Worm (Caenorhabditis elegans): Measurements from ENCODE around the gene sws-1.

sws-1 gene

ce11 chrV:18957267-18957843 lies 23.9 kb downstream of the sws-1 start, which contains the start of gene hrg-10:
hrg-10 (minus strand) TSS chrV:18957317.
- TF ChIP-seq pes-1 (GFP tag; IDR thresholded peaks at IDR 0.05) = no peak
- TF ChIP-seq ets-7 (tag; optimal IDR thresholded peaks at IDR 0.05) = no peak
- TF ChIP-seq B0310.2 (tag; optimal IDR thresholded peaks at IDR 0.05) = no peak
- TF ChIP-seq hmbx-1 (tag; optimal IDR thresholded peaks at IDR 0.05) = no peak
- no peak for TF ChIP-seq flt-1 (GFP tag; IDR thresholded peaks at IDR 0.05)
- TF ChIP-seq tbx-37 (GFP tag; conservative IDR thresholded peaks at IDR 0.05) = no peak
- no peak for TF ChIP-seq sea-1 (GFP tag; conservative IDR thresholded peaks at IDR 0.05)
- no peak for TF ChIP-seq tra-4 (tag; optimal IDR thresholded peaks at IDR 0.05)
- TF ChIP-seq hnd-1 (tag; optimal IDR thresholded peaks at IDR 0.05) = no peak
- no peak for TF ChIP-seq tbx-11 (GFP tag; IDR thresholded peaks at IDR 0.05)
- TF ChIP-seq ceh-36 (tag; optimal IDR thresholded peaks at IDR 0.05) = no peak
- TF ChIP-seq ama-1 (optimal IDR thresholded peaks at IDR 0.05) = no peak
- no peak for TF ChIP-seq ceh-13 (GFP tag; optimal IDR thresholded peaks at IDR 0.05)
- TF ChIP-seq aly-1 (tag; optimal IDR thresholded peaks at IDR 0.05) = no peak
- TF ChIP-seq F13C5.2 (tag; optimal IDR thresholded peaks at IDR 0.05) = no peak
- no peak for TF ChIP-seq scrt-1 (GFP tag; IDR thresholded peaks at IDR 0.05)

ce11 chrV:18940341-18940740 lies 40.9 kb downstream of the sws-1 start, which contains the start of gene Y80D3A.8:
Y80D3A.8 (plus strand) TSS chrV:18940641.
- TF ChIP-seq scrt-1 (GFP tag; IDR thresholded peaks at IDR 0.05) = no peak
- TF ChIP-seq sea-1 (GFP tag; conservative IDR thresholded peaks at IDR 0.05) = no peak
- no peak for TF ChIP-seq pes-1 (GFP tag; IDR thresholded peaks at IDR 0.05)
- TF ChIP-seq B0310.2 (tag; optimal IDR thresholded peaks at IDR 0.05) = no peak
- TF ChIP-seq tra-4 (tag; optimal IDR thresholded peaks at IDR 0.05) = no peak
- TF ChIP-seq ets-7 (tag; optimal IDR thresholded peaks at IDR 0.05) = no peak
- TF ChIP-seq hnd-1 (tag; optimal IDR thresholded peaks at IDR 0.05) = no peak

DNA sequence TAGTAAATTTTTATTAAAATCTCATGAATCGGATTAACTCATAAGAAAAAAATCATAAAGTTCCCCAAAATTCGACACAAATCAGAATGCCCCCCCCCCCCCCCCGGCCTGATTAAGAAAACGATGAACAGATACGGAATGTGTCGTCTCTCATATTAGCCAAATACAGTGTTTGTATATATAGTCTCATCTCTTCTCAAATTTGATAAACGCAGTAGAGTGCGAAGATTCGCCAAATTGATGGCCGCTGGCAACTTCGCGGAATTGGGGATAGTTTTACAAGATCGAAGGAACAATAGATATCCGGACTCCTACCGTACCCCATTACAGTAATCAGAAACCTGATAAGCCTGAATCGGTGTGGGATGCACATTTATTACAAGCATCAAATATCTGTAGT lies 43.7 kb downstream of the sws-1 start:
- TF ChIP-seq tbx-11 (GFP tag; IDR thresholded peaks at IDR 0.05) (no peak), hmbx-1 (tag; optimal IDR thresholded peaks at IDR 0.05) (no peak), hnd-1 (tag; optimal IDR thresholded peaks at IDR 0.05) (no peak), tra-4 (tag; optimal IDR thresholded peaks at IDR 0.05) (no peak), pes-1 (GFP tag; IDR thresholded peaks at IDR 0.05) (no peak), ceh-36 (tag; optimal IDR thresholded peaks at IDR 0.05) (no peak), hmg-4 (GFP tag; optimal IDR thresholded peaks at IDR 0.05) (no peak), aly-1 (tag; optimal IDR thresholded peaks at IDR 0.05) (no peak), F13C5.2 (tag; optimal IDR thresholded peaks at IDR 0.05) (no peak), ets-7 (tag; optimal IDR thresholded peaks at IDR 0.05) (no peak), ama-1 (optimal IDR thresholded peaks at IDR 0.05) (no peak), flt-1 (GFP tag; IDR thresholded peaks at IDR 0.05) (no peak), B0310.2 (tag; optimal IDR thresholded peaks at IDR 0.05) (no peak), ceh-13 (GFP tag; optimal IDR thresholded peaks at IDR 0.05) (no peak), sea-1 (GFP tag; conservative IDR thresholded peaks at IDR 0.05) (no peak), tbx-37 (GFP tag; conservative IDR thresholded peaks at IDR 0.05) (no peak)

ce11 chrV:18934539-18934938 lies 46.7 kb downstream of the sws-1 start:
- TF ChIP-seq aly-1 (tag; optimal IDR thresholded peaks at IDR 0.05) (no peak), ceh-36 (tag; optimal IDR thresholded peaks at IDR 0.05) (no peak), ama-1 (optimal IDR thresholded peaks at IDR 0.05) (no peak), hnd-1 (tag; optimal IDR thresholded peaks at IDR 0.05) (no peak), hmg-4 (GFP tag; optimal IDR thresholded peaks at IDR 0.05) (no peak), hmbx-1 (tag; optimal IDR thresholded peaks at IDR 0.05) (no peak)

- no peak for TF ChIP-seq ama-1 (optimal IDR thresholded peaks at IDR 0.05)
- TF ChIP-seq hmg-4 (GFP tag; optimal IDR thresholded peaks at IDR 0.05) = no peak
- no peak for TF ChIP-seq tra-4 (tag; optimal IDR thresholded peaks at IDR 0.05)
- no peak for TF ChIP-seq B0310.2 (tag; optimal IDR thresholded peaks at IDR 0.05)
- TF ChIP-seq tbx-11 (GFP tag; IDR thresholded peaks at IDR 0.05) = no peak
- TF ChIP-seq F13C5.2 (tag; optimal IDR thresholded peaks at IDR 0.05) = no peak
- TF ChIP-seq hnd-1 (tag; optimal IDR thresholded peaks at IDR 0.05) = no peak
- TF ChIP-seq scrt-1 (GFP tag; IDR thresholded peaks at IDR 0.05) = no peak
- no peak for TF ChIP-seq ceh-36 (tag; optimal IDR thresholded peaks at IDR 0.05)
- no peak for TF ChIP-seq aly-1 (tag; optimal IDR thresholded peaks at IDR 0.05)
- TF ChIP-seq flt-1 (GFP tag; IDR thresholded peaks at IDR 0.05) = no peak
- no peak for TF ChIP-seq pes-1 (GFP tag; IDR thresholded peaks at IDR 0.05)
- no peak for TF ChIP-seq ceh-13 (GFP tag; optimal IDR thresholded peaks at IDR 0.05)
- no peak for TF ChIP-seq tbx-37 (GFP tag; conservative IDR thresholded peaks at IDR 0.05)
- TF ChIP-seq sea-1 (GFP tag; conservative IDR thresholded peaks at IDR 0.05) = no peak
- no peak for TF ChIP-seq hmbx-1 (tag; optimal IDR thresholded peaks at IDR 0.05)
These were observed 50.0 kb downstream of the sws-1 start, which contains the start of gene ptr-22 for ce11 chrV:18931279-18931678. ptr-22 (minus strand) TSS chrV:18931379.

- TF ChIP-seq ama-1 (optimal IDR thresholded peaks at IDR 0.05) (no peak), hmbx-1 (tag; optimal IDR thresholded peaks at IDR 0.05) (no peak)
These were observed 50.5 kb downstream of the sws-1 start for ce11 chrV:18930748-18931147.
